Worm (Caenorhabditis elegans) whole organism, young adult: Measurements from ENCODE around the gene ZK1248.11.

ENCODE experiments used
- B0261.1 ChIP-seq: sonication (generic microtip); optimal IDR thresholded peaks from 2 replicates; lab custom pipeline; 2016; ENCODE audit warnings: mild to moderate bottlenecking, missing genetic modification characterization, moderate library complexity, missing compliant biosample characterization
- F49E8.2 ChIP-seq: sonication (generic microtip); optimal IDR thresholded peaks from 3 replicates; lab custom pipeline; 2017; ENCODE audit warnings: missing genetic modification characterization, mild to moderate bottlenecking, missing compliant biosample characterization, antibody characterized with exemption, moderate library complexity; ENCODE audit not compliant: insufficient read depth
- K12H6.12 ChIP-seq: fragments of 200-800 bp; sonication (Bioruptor generic); optimal IDR thresholded peaks from 2 replicates; lab custom pipeline; 2018; ENCODE audit warnings: mild to moderate bottlenecking, missing genetic modification characterization, missing compliant biosample characterization
- ama-1 ChIP-seq, 3 experiments: fragments of 150-350 bp in 1 of 3; sonication (generic microtip) in 2 of 3; optimal IDR thresholded peaks; 2 replicates each; lab custom pipeline; 2014 to 2018; ENCODE audit warnings: missing biosample characterization in 2 of 3, missing genetic modification characterization in 2 of 3, missing genetic modification reagents in 2 of 3
- athp-1 ChIP-seq: sonication (generic microtip); optimal IDR thresholded peaks from 2 replicates; lab custom pipeline; 2017; ENCODE audit warnings: mild to moderate bottlenecking, missing genetic modification characterization, missing compliant biosample characterization
- die-1 ChIP-seq: sonication (generic microtip); optimal IDR thresholded peaks from 2 replicates; lab custom pipeline; 2016; ENCODE audit warnings: missing genotype, mild to moderate bottlenecking, missing genetic modification characterization, missing compliant biosample characterization
- ets-4 ChIP-seq: fragments of 200-800 bp; sonication (Bioruptor generic); optimal IDR thresholded peaks from 2 replicates; lab custom pipeline; 2018; ENCODE audit warnings: mild to moderate bottlenecking, missing genetic modification characterization, missing compliant biosample characterization
- lin-35 ChIP-seq, 3 experiments: fragments of 150-350 bp in 2 of 3; sonication (generic microtip) in 1 of 3; optimal IDR thresholded peaks; 2 replicates each; lab custom pipeline; 2014 to 2018; ENCODE audit warnings: missing biosample characterization in 3 of 3, missing genetic modification characterization in 3 of 3, missing genetic modification reagents in 3 of 3
- lir-1 ChIP-seq: fragments of 200-800 bp; sonication (Bioruptor generic); conservative IDR thresholded peaks from 2 replicates; pipeline ENCODE4 v1.3.6; 2022; ENCODE audit warnings: missing genetic modification reagents, missing genetic modification characterization, missing compliant biosample characterization
- madf-3 ChIP-seq: fragments of 200-800 bp; sonication (Bioruptor generic); IDR thresholded peaks from 2 replicates; pipeline ENCODE4 v1.3.6; 2022; ENCODE audit warnings: missing genetic modification reagents, missing genetic modification characterization, missing compliant biosample characterization
- madf-8 ChIP-seq: fragments of 200-800 bp; sonication (Bioruptor generic); conservative IDR thresholded peaks from 2 replicates; pipeline ENCODE4 v1.3.6; 2022; ENCODE audit warnings: missing genetic modification reagents, missing genetic modification characterization, missing compliant biosample characterization
- unc-62 ChIP-seq: fragments of 150-350 bp; optimal IDR thresholded peaks from 2 replicates; lab custom pipeline; 2014; ENCODE audit warnings: missing biosample characterization, missing genetic modification reagents, missing genetic modification characterization

- TF ChIP-seq K12H6.12 (tag; lab: Kevin White, UChicago) (no peak), ets-4 (GFP tag; lab: Kevin White, UChicago) (no peak), lir-1 (GFP tag; lab: Robert Waterston, UW) (no peak), ama-1 (optimal IDR thresholded peaks at IDR 0.05; lab: Kevin White, UChicago) (no peak), ama-1 (GFP tag; optimal IDR thresholded peaks at IDR 0.05; lab: Kevin White, UChicago) (no peak), B0261.1 (tag; lab: Kevin White, UChicago) (no peak), madf-8 (GFP tag; lab: Robert Waterston, UW) (no peak), unc-62 (no peak), athp-1 (no peak), F49E8.2 (tag; lab: Kevin White, UChicago) (no peak), lin-35 (GFP tag; optimal IDR thresholded peaks at IDR 0.05; lab: Kevin White, UChicago) (no peak), die-1 (tag; lab: Kevin White, UChicago) (no peak), madf-3 (GFP tag; lab: Robert Waterston, UW) (no peak)
These were observed 47.7 kb upstream of the ZK1248.11 start, which contains the start of gene F55C12.6 for ce11 chrII:5876053-5876452.
